Worm (Caenorhabditis elegans): ENCODE measurements around the gene C28H8.5.

ce11 chrIII:5876867-5877641 is 7.1 kb upstream of the C28H8.5 start:
- TF ChIP-seq dao-5 (tag; optimal IDR thresholded peaks at IDR 0.05): no peak
- no peak for TF ChIP-seq W03F9.2 (tag; optimal IDR thresholded peaks at IDR 0.05)
- TF ChIP-seq him-1 (tag; optimal IDR thresholded peaks at IDR 0.05): no peak
